Worm (Caenorhabditis elegans): ENCODE measurements around the gene C23G10.2.

The C23G10.2 gene

ce11 chrIII:6251511-6251910 is 43.6 kb downstream of the C23G10.2 start, which contains the start of gene amdh-1:
TSS of gene amdh-1 (plus strand) at chrIII:6251811.
- TF ChIP-seq egl-27 (tag; optimal IDR thresholded peaks at IDR 0.05), result no peak
- no peak for TF ChIP-seq nhr-11 (tag; optimal IDR thresholded peaks at IDR 0.05)
- TF ChIP-seq fos-1 (tag; optimal IDR thresholded peaks at IDR 0.05), result no peak
- TF ChIP-seq efl-3 (GFP tag; optimal IDR thresholded peaks at IDR 0.05), result no peak
- TF ChIP-seq xbp-1 (tag; optimal IDR thresholded peaks at IDR 0.05), result no peak
- TF ChIP-seq pag-3 (tag; optimal IDR thresholded peaks at IDR 0.05; ENCODE audit: borderline replicate concordance, insufficient read depth), result no peak
- TF ChIP-seq nhr-237 (tag; optimal IDR thresholded peaks at IDR 0.05), result no peak
- no peak for TF ChIP-seq ztf-4 (tag; optimal IDR thresholded peaks at IDR 0.05)
- no peak for TF ChIP-seq nhr-71 (tag; optimal IDR thresholded peaks at IDR 0.05)
- no peak for TF ChIP-seq snu-23 (GFP tag; optimal IDR thresholded peaks at IDR 0.05)
- no peak for TF ChIP-seq lin-15B (tag; optimal IDR thresholded peaks at IDR 0.05)
- TF ChIP-seq tlp-1 (tag; optimal IDR thresholded peaks at IDR 0.05), result no peak
- TF ChIP-seq lin-35 (GFP tag; optimal IDR thresholded peaks at IDR 0.05), result no peak
- TF ChIP-seq nhr-20 (tag; optimal IDR thresholded peaks at IDR 0.05), result no peak
- no peak for TF ChIP-seq mep-1 (tag; optimal IDR thresholded peaks at IDR 0.05)
- no peak for TF ChIP-seq lin-39 (tag; optimal IDR thresholded peaks at IDR 0.05)
- no peak for TF ChIP-seq unc-62 (GFP tag; optimal IDR thresholded peaks at IDR 0.05)
- no peak for TF ChIP-seq swsn-7 (tag; optimal IDR thresholded peaks at IDR 0.05)
- no peak for TF ChIP-seq egl-13 (tag; optimal IDR thresholded peaks at IDR 0.05)

ce11 chrIII:6254737-6255136 is 46.9 kb downstream of the C23G10.2 start, which contains the start of gene srg-8:
TSS of gene srg-8 (minus strand) at chrIII:6254837.
- TF ChIP-seq aly-2 (tag; optimal IDR thresholded peaks at IDR 0.05), result no peak
- TF ChIP-seq lin-13 (GFP tag; optimal IDR thresholded peaks at IDR 0.05), result no peak
- no peak for TF ChIP-seq nhr-11 (tag; optimal IDR thresholded peaks at IDR 0.05)
- TF ChIP-seq alr-1 (tag; optimal IDR thresholded peaks at IDR 0.05; ENCODE audit: borderline replicate concordance), result no peak
- no peak for TF ChIP-seq blmp-1 (tag; optimal IDR thresholded peaks at IDR 0.05)
- no peak for TF ChIP-seq irx-1 (tag; optimal IDR thresholded peaks at IDR 0.05)

ce11 chrIII:6256675-6257074 is 48.8 kb downstream of the C23G10.2 start, which contains the start of gene srg-9:
TSS of gene srg-9 (minus strand) at chrIII:6256775.
- TF ChIP-seq F16B12.6 (tag; optimal IDR thresholded peaks at IDR 0.05) (no peak), nhr-90 (tag; optimal IDR thresholded peaks at IDR 0.05; ENCODE audit: poor library complexity) (no peak), aly-2 (tag; optimal IDR thresholded peaks at IDR 0.05) (no peak), snpc-4 (tag; optimal IDR thresholded peaks at IDR 0.05) (no peak), nhr-237 (tag; optimal IDR thresholded peaks at IDR 0.05) (no peak), ces-1 (GFP tag; optimal IDR thresholded peaks at IDR 0.05) (no peak), dpl-1 (GFP tag; optimal IDR thresholded peaks at IDR 0.05) (no peak)

- no peak for TF ChIP-seq dsc-1 (tag; optimal IDR thresholded peaks at IDR 0.05)
- no peak for TF ChIP-seq nhr-237 (tag; optimal IDR thresholded peaks at IDR 0.05)
- no peak for TF ChIP-seq pax-3 (tag; optimal IDR thresholded peaks at IDR 0.05)
- no peak for TF ChIP-seq fos-1 (tag; optimal IDR thresholded peaks at IDR 0.05)
- TF ChIP-seq nhr-85 (tag), result no peak
- no peak for TF ChIP-seq grh-1 (GFP tag; IDR thresholded peaks at IDR 0.05)
- TF ChIP-seq C34B4.2 (tag; optimal IDR thresholded peaks at IDR 0.05), result no peak
- TF ChIP-seq nhr-84 (tag; optimal IDR thresholded peaks at IDR 0.05), result no peak
- no peak for TF ChIP-seq nhr-76 (tag; optimal IDR thresholded peaks at IDR 0.05)
- no peak for TF ChIP-seq aly-2 (tag; optimal IDR thresholded peaks at IDR 0.05)
- TF ChIP-seq ceh-63 (GFP tag; optimal IDR thresholded peaks at IDR 0.05), result no peak
- no peak for TF ChIP-seq fkh-4 (tag; optimal IDR thresholded peaks at IDR 0.05; ENCODE audit: borderline replicate concordance)
- TF ChIP-seq irx-1 (tag; optimal IDR thresholded peaks at IDR 0.05), result no peak
- TF ChIP-seq ets-5 (GFP tag; IDR thresholded peaks at IDR 0.05), result no peak
- TF ChIP-seq lin-39 (tag; optimal IDR thresholded peaks at IDR 0.05), result no peak
- TF ChIP-seq C04F5.9 (tag; optimal IDR thresholded peaks at IDR 0.05), result no peak
Observed at ce11 chrIII:6258262-6258661, 50.4 kb downstream of the C23G10.2 start, which contains the start of gene srg-1. TSS of gene srg-1 (minus strand) at chrIII:6258362.
